Worm (Caenorhabditis elegans): ENCODE measurements around the gene nol-10.
"Not testable (repeated sequence)": the region's sequence is repeated elsewhere in the genome, so short reads cannot be mapped to it uniquely, and the experiment has no call there.

Gene nol-10

DNA sequence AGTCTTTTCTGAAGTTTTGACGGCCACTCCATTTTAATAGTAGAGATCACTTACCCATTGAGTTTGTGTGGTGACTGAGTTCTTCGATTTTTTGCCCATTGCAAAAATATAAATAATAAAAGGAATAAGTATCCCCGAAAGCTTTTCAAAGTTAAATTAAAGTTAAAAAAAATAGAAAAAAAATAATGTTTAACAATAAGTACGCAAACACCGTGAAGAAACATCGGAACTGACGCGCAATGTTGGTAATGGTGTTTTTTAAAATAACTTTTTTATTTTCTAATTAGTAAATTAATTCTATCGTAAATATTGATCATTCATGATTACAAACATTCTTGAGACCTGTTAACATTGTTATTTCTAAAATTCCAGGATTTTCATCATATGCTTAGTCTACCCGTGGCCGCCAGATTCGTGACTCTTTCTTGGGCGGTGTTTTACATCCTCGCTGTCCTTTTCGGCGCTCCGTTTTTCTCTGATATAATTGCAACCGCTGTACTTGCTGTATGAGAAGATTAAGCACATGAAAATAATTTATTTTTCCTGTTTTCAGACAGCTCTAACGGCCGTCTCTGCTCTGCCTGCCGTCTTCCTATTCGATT lies 24.0 kb upstream of the nol-10 start, which contains the start of the genes F49E8.7, F49E8.8 and nprl-2:
Gene F49E8.7 (minus strand): TSS at position 101 of the 602 bp plus-strand sequence.
Gene F49E8.8 (plus strand): TSS at position 373 of the 602 bp plus-strand sequence.
Gene nprl-2 (plus strand): TSS at position 552 of the 602 bp plus-strand sequence.
- TF ChIP-seq unc-62 (GFP tag; optimal IDR thresholded peaks at IDR 0.05) (no peak), sem-2 (GFP tag; optimal IDR thresholded peaks at IDR 0.05) (no peak), elt-3 (tag; optimal IDR thresholded peaks at IDR 0.05) (no peak), mep-1 (tag; optimal IDR thresholded peaks at IDR 0.05) (no peak), elt-1 (tag; optimal IDR thresholded peaks at IDR 0.05; ENCODE audit: borderline replicate concordance, insufficient read depth) (no peak), nhr-12 (tag; optimal IDR thresholded peaks at IDR 0.05) (no peak), tbx-8 (GFP tag; optimal IDR thresholded peaks at IDR 0.05) (no peak), nhr-76 (tag; optimal IDR thresholded peaks at IDR 0.05) (no peak), flh-1 (GFP tag; optimal IDR thresholded peaks at IDR 0.05) (no peak), sptf-1 (tag; optimal IDR thresholded peaks at IDR 0.05) (no peak), bed-3 (GFP tag; optimal IDR thresholded peaks at IDR 0.05) (no peak), lin-13 (tag; optimal IDR thresholded peaks at IDR 0.05) (no peak)

ce11 chrIV:7558653-7559052 lies 21.7 kb upstream of the nol-10 start:
- no peak for TF ChIP-seq sem-2 (GFP tag; optimal IDR thresholded peaks at IDR 0.05)
- TF ChIP-seq ztf-11 (tag; optimal IDR thresholded peaks at IDR 0.05) = no peak
- no peak for TF ChIP-seq lsy-2 (tag; optimal IDR thresholded peaks at IDR 0.05)
- TF ChIP-seq mab-5 (tag; optimal IDR thresholded peaks at IDR 0.05) = no peak
- TF ChIP-seq ham-2 (GFP tag; optimal IDR thresholded peaks at IDR 0.05) = no peak
- no peak for TF ChIP-seq nhr-12 (tag; optimal IDR thresholded peaks at IDR 0.05)
- TF ChIP-seq ceh-83 (GFP tag; optimal IDR thresholded peaks at IDR 0.05) = no peak
- no peak for TF ChIP-seq ceh-43 (GFP tag; optimal IDR thresholded peaks at IDR 0.05)
- TF ChIP-seq blmp-1 (tag; optimal IDR thresholded peaks at IDR 0.05) = no peak
- no peak for TF ChIP-seq elt-3 (tag; optimal IDR thresholded peaks at IDR 0.05)
- TF ChIP-seq lin-32 (GFP tag; optimal IDR thresholded peaks at IDR 0.05) = no peak
- no peak for TF ChIP-seq snpc-4 (tag; optimal IDR thresholded peaks at IDR 0.05)
- TF ChIP-seq ces-1 (GFP tag; optimal IDR thresholded peaks at IDR 0.05) = no peak

ce11 chrIV:7559237-7559636 lies 21.2 kb upstream of the nol-10 start:
- TF ChIP-seq nhr-12 (tag; optimal IDR thresholded peaks at IDR 0.05) = no peak

DNA sequence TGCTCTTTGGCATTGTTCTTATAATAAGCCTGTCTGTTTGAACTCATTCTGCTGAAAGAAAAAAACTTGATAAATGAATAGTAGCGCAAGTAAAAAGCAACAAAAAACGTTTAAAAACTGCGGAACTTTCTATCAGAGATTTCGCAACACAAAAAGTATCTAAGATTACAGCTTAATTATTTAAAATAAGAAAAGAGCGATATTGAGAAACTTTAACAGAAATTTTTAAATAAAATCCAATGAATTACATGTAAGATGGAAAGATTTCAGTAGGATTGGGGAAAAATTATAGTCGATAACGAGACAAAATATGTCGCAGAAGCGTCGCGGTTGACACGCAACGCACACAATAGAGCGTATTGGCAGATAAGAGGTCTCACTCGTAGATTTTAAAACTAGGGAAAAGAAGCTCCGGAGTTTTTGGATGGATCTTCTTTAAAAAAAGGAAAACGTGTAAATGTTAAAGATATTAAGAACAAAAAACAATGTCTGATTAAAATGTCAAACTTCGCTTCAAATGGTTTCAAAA lies 18.7 kb upstream of the nol-10 start, which contains the start of gene ima-3:
Gene ima-3 (minus strand): TSS at position 51 of the 529 bp plus-strand sequence.
- TF ChIP-seq pha-4 (tag; optimal IDR thresholded peaks at IDR 0.05) = no peak
- peak; percentile 52 for TF ChIP-seq nhr-237 (tag; optimal IDR thresholded peaks at IDR 0.05)
- no peak for TF ChIP-seq lin-32 (GFP tag; optimal IDR thresholded peaks at IDR 0.05)
- peak; percentile 88 for TF ChIP-seq ceh-39 (tag; optimal IDR thresholded peaks at IDR 0.05)
- no peak for TF ChIP-seq M03D4.4 (tag; optimal IDR thresholded peaks at IDR 0.05)
- no peak for TF ChIP-seq unc-120 (tag; optimal IDR thresholded peaks at IDR 0.05; ENCODE audit: poor library complexity, severe bottlenecking)
- TF ChIP-seq flh-1 (GFP tag; optimal IDR thresholded peaks at IDR 0.05) = no peak
- peak; percentile 45 for TF ChIP-seq ces-1 (GFP tag; optimal IDR thresholded peaks at IDR 0.05)
- peak; percentile 35 for TF ChIP-seq lsy-2 (tag; optimal IDR thresholded peaks at IDR 0.05)
- TF ChIP-seq mep-1 (tag; optimal IDR thresholded peaks at IDR 0.05) = peak; percentile 61

DNA sequence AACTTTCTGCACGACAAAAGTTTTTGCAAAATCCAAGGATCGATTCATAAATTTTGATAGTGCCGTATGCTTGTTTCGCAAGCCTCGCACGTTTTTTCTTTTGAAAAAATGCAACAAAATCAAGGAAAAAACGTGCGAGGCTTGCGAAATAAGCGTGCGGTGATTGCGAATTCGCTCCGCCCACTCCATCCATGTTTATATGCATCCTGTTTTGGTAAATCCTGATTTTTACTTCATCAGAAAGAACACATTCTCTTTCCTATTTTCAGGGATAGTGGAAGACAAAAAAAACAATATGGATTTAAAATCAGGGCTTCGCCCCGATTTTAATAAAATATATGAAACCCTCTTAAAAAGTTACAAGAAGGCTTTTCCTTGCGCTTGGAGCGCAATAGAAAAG lies 16.5 kb upstream of the nol-10 start, which contains the start of gene F32E10.9:
Gene F32E10.9 (minus strand): TSS at position 101 of the 400 bp plus-strand sequence.
- not testable (repeated sequence) for TF ChIP-seq snpc-4 (tag; optimal IDR thresholded peaks at IDR 0.05); mep-1 (tag; optimal IDR thresholded peaks at IDR 0.05); drap-1 (GFP tag; optimal IDR thresholded peaks at IDR 0.05)

DNA sequence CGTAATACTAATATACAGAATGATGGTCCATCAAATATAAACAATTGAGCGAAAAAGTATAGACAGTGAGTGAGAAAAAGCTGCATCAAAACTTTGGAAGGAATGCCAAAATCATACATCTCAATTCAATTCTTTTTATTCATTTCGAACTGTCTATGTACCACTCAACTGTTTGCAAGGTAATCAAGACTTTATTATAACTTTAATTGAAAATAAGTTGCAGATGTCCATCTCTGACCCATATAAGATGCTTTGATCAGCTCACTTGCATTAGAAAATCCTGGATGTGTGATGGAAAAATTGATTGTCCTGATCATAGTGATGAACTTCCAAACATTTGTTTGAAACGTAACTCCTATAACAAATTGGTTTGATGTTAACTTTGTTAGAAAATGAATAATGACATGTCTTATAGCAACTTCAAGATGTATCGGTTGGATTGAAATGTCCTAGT lies 12.8 kb upstream of the nol-10 start, which contains the start of gene F32E10.8:
Gene F32E10.8 (plus strand): TSS at position 51 of the 454 bp plus-strand sequence.
- no peak for TF ChIP-seq lin-32 (GFP tag; optimal IDR thresholded peaks at IDR 0.05)
- TF ChIP-seq blmp-1 (tag; optimal IDR thresholded peaks at IDR 0.05) = no peak
- no peak for TF ChIP-seq ceh-83 (GFP tag; optimal IDR thresholded peaks at IDR 0.05)

All from whole organism, mixed stage, embryonic.